Worm (Caenorhabditis elegans): ENCODE data around the gene ilys-6.

ce11 chrIV:4032350-4032749 lies 31.1 kb downstream of the ilys-6 start:
- TF ChIP-seq snpc-4 (tag; optimal IDR thresholded peaks at IDR 0.05) (no peak), ama-1 (optimal IDR thresholded peaks at IDR 0.05) (no peak), skn-1 (tag; optimal IDR thresholded peaks at IDR 0.05) (no peak), ceh-16 (tag; optimal IDR thresholded peaks at IDR 0.05) (no peak), egl-27 (tag; optimal IDR thresholded peaks at IDR 0.05) (no peak), nhr-25 (tag; optimal IDR thresholded peaks at IDR 0.05) (no peak), blmp-1 (tag; optimal IDR thresholded peaks at IDR 0.05; ENCODE audit: insufficient read depth) (no peak), nhr-21 (tag; optimal IDR thresholded peaks at IDR 0.05) (no peak)
